Fruit fly (Drosophila melanogaster) whole organism, pupa: Measurements from ENCODE around the gene Pdf.

Experiments
- CG10348 ChIP-seq: fragments of 200-800 bp; sonication (Bioruptor generic); IDR thresholded peaks from 2 replicates; pipeline ENCODE4 v1.3.6; 2022; ENCODE audit warnings: missing biosample characterization, missing genetic modification characterization
- CG13204 ChIP-seq: fragments of 200-800 bp; sonication (Bioruptor generic); optimal IDR thresholded peaks from 2 replicates; lab custom pipeline; 2018; ENCODE audit warnings: missing biosample characterization, mild to moderate bottlenecking, missing genetic modification characterization, moderate library complexity
- CG15710 ChIP-seq: fragments of 200-800 bp; sonication (Bioruptor generic); optimal IDR thresholded peaks from 2 replicates; lab custom pipeline; 2018; ENCODE audit warnings: missing biosample characterization, mild to moderate bottlenecking, missing genetic modification characterization, moderate library complexity
- CG32121 ChIP-seq: fragments of 200-800 bp; sonication (Bioruptor generic); IDR thresholded peaks from 2 replicates; pipeline ENCODE4 v1.3.6; 2022; ENCODE audit warnings: missing biosample characterization, missing genetic modification characterization
- CG9948 ChIP-seq: fragments of 200-800 bp; sonication (Bioruptor generic); optimal IDR thresholded peaks from 2 replicates; lab custom pipeline; 2018; ENCODE audit warnings: missing biosample characterization, mild to moderate bottlenecking, missing genetic modification characterization, moderate library complexity
- EcR ChIP-seq: fragments of 200-800 bp; sonication (Bioruptor generic); optimal IDR thresholded peaks from 3 replicates; lab custom pipeline; 2019; ENCODE audit warnings: missing biosample characterization, missing genetic modification characterization, mild to moderate bottlenecking, moderate library complexity, missing genetic modification reagents
- Pif1B ChIP-seq: fragments of 200-800 bp; sonication (Bioruptor generic); optimal IDR thresholded peaks from 3 replicates; lab custom pipeline; 2016; ENCODE audit warnings: missing biosample characterization, missing genetic modification characterization

dm6 chr3R:26479208-26479607, 23.3 kb upstream of the Pdf start:
- TF ChIP-seq CG9948 (tag; lab: Kevin White, UChicago) (peak; percentile 24), EcR (no peak), CG15710 (no peak), CG32121 (peak; percentile 48; the same call in 1 of the 2 replicates), Pif1B (no peak), CG10348 (GFP tag; lab: Robert Waterston, UW) (no peak), CG13204 (GFP tag; lab: Kevin White, UChicago) (no peak)
